Fruit fly (Drosophila melanogaster): ENCODE data around the gene CG46465.

DNA sequence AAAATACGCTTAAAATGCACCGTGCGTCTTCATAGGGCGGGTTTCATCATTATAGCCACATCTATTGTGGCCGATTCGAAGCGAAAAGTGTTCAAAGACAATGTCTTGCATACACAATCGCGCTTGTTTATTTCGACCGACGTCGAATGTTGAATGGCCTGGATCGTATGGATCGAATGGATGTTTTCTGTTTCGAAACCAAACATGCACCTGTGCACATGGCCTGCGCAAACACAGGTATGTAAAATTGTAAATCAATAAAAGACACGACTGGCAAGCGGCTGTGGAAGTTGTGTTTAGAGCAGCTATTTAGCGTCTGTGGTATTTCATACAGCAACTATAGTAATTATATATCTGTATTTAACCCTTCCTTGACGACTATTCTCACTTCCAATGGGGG, 10.8 kb upstream of the CG46465 start:
- no peak for TF ChIP-seq CG1620 (GFP tag; optimal IDR thresholded peaks at IDR 0.05)
- no peak for TF ChIP-seq tj (GFP tag; optimal IDR thresholded peaks at IDR 0.05)

Measured in whole organism, adult.